Worm (Caenorhabditis elegans): Measurements from ENCODE around the gene M03F4.6.
A peak's percentile ranks its signal among the peaks of the same experiment; 100 is the strongest.

The M03F4.6 gene

ce11 chrX:4961681-4962656, 7.2 kb downstream of the M03F4.6 start (continued):
- TF ChIP-seq nhr-85 (tag) (peak; percentile 60), irx-1 (tag; optimal IDR thresholded peaks at IDR 0.05) (peak; percentile 39), ceh-63 (GFP tag; optimal IDR thresholded peaks at IDR 0.05) (peak; percentile 52), tlp-1 (tag; optimal IDR thresholded peaks at IDR 0.05) (no peak), pag-3 (tag; optimal IDR thresholded peaks at IDR 0.05; ENCODE audit: borderline replicate concordance, insufficient read depth) (no peak), egl-13 (tag; optimal IDR thresholded peaks at IDR 0.05) (peak; percentile 35), zag-1 (tag; optimal IDR thresholded peaks at IDR 0.05) (no peak), tbx-2 (tag; optimal IDR thresholded peaks at IDR 0.05) (peak; percentile 60), nhr-11 (tag; optimal IDR thresholded peaks at IDR 0.05) (peak; percentile 22), snu-23 (GFP tag; optimal IDR thresholded peaks at IDR 0.05) (peak; percentile 41), unc-86 (tag; optimal IDR thresholded peaks at IDR 0.05) (peak; percentile 43), nhr-76 (tag; optimal IDR thresholded peaks at IDR 0.05) (no peak)

DNA sequence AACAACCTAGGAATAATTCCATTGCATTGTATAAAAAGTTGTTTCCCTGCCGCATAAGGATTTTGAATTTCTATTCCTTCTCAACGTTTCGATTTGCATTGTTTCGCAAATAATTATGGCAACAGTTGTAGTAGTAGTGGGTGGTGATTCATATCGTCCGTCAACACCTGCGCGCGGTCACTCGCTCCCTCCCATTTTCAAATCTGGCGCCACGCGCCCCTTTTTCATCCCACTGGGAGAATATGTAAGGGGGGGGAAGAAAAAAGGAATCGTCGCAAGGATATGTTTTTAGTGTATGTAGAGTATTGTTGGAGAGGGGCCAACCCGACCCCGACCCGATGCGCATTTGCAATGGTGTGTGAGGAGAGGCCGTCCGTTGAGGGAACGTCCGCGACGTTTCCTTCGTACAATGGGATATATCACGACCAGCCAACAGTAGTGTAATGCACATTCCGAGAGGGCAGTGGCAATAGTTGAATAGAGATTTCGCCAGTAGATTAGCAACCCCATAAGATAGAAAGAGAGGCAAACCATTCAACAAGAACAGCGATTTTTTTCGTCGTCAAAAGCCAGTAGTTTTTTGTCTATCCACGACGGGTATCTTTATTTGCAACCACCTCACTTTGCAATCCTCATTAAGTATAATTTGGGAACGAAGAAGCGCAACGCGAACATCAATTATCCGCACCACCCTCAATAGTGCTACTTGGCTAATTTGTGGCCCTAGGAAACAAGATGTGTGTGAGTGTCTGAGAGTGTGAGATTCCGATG, 8.0 kb downstream of the M03F4.6 start:
- TF ChIP-seq rnt-1 (tag; optimal IDR thresholded peaks at IDR 0.05) (peak; percentile 5), zip-4 (GFP tag; optimal IDR thresholded peaks at IDR 0.05) (no peak), lin-14 (GFP tag; optimal IDR thresholded peaks at IDR 0.05) (peak; percentile 16), fkh-8 (tag; optimal IDR thresholded peaks at IDR 0.05) (no peak), nhr-77 (tag; optimal IDR thresholded peaks at IDR 0.05) (no peak), nhr-84 (tag; optimal IDR thresholded peaks at IDR 0.05) (no peak), blmp-1 (tag; optimal IDR thresholded peaks at IDR 0.05) (peak; percentile 14), lin-13 (GFP tag; optimal IDR thresholded peaks at IDR 0.05) (no peak), skn-1 (tag; optimal IDR thresholded peaks at IDR 0.05) (no peak), efl-1 (optimal IDR thresholded peaks at IDR 0.05) (no peak), efl-1 (GFP tag; optimal IDR thresholded peaks at IDR 0.05 in 1 of 2) (peak in 1 of 2 experiments; percentile 24), sptf-1 (tag; optimal IDR thresholded peaks at IDR 0.05) (no peak), nhr-85 (tag) (peak; percentile 78), irx-1 (tag; optimal IDR thresholded peaks at IDR 0.05) (no peak), vab-15 (tag; optimal IDR thresholded peaks at IDR 0.05) (no peak), fos-1 (tag; optimal IDR thresholded peaks at IDR 0.05) (no peak)

DNA sequence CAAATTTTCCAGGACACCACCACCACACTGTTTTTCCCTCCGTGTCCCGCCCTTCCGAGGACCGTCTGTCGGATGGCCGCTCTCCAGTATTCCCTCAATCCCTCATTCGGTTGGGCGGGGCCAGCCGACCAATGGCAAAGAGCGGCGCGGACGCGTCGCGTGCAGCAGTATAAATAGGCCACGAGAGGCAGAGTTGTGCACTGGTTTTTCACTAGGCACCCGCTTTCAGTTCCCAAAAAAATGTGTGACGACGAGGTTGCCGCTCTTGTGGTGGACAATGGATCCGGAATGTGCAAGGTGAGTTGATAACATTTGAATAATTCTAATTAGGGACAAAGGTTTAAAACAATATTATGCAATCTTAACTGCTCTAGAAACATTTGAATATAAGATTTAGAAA, 8.7 kb downstream of the M03F4.6 start, which contains the start of gene act-4:
Gene act-4, plus strand, starts transcription at position 200 of the 400 bp plus-strand sequence.
- TF ChIP-seq fkh-8 (tag; optimal IDR thresholded peaks at IDR 0.05) (peak; percentile 78), nhr-11 (tag; optimal IDR thresholded peaks at IDR 0.05) (no peak), mab-9 (GFP tag; IDR thresholded peaks at IDR 0.05) (no peak; the same call in 1 of the 2 replicates), efl-3 (GFP tag; optimal IDR thresholded peaks at IDR 0.05) (no peak), elt-3 (tag; optimal IDR thresholded peaks at IDR 0.05) (no peak), ceh-90 (tag; optimal IDR thresholded peaks at IDR 0.05) (no peak), mep-1 (tag; optimal IDR thresholded peaks at IDR 0.05) (peak; percentile 69), ces-1 (GFP tag; optimal IDR thresholded peaks at IDR 0.05) (no peak), unc-62 (GFP tag; optimal IDR thresholded peaks at IDR 0.05) (no peak), zag-1 (tag; optimal IDR thresholded peaks at IDR 0.05) (no peak), unc-98 (GFP tag; IDR thresholded peaks at IDR 0.05) (0 out of 2 replicates have a peak, but pooled peaks have one; percentile 15), nhr-71 (tag; optimal IDR thresholded peaks at IDR 0.05) (peak; percentile 82), irx-1 (tag; optimal IDR thresholded peaks at IDR 0.05) (peak; percentile 71), mef-2 (tag; optimal IDR thresholded peaks at IDR 0.05) (no peak), alr-1 (tag; optimal IDR thresholded peaks at IDR 0.05; ENCODE audit: borderline replicate concordance) (no peak), aly-2 (tag; optimal IDR thresholded peaks at IDR 0.05) (no peak), snu-23 (GFP tag; optimal IDR thresholded peaks at IDR 0.05) (peak; percentile 79), elt-2 (tag; optimal IDR thresholded peaks at IDR 0.05) (no peak), pqm-1 (tag; optimal IDR thresholded peaks at IDR 0.05) (no peak), pag-3 (tag; optimal IDR thresholded peaks at IDR 0.05; ENCODE audit: borderline replicate concordance, insufficient read depth) (no peak), mdl-1 (tag; optimal IDR thresholded peaks at IDR 0.05) (peak in 1 of 2 experiments; percentile 27), vab-15 (tag; optimal IDR thresholded peaks at IDR 0.05) (no peak), skn-1 (tag; optimal IDR thresholded peaks at IDR 0.05) (peak; percentile 27), fkh-4 (tag; optimal IDR thresholded peaks at IDR 0.05; ENCODE audit: borderline replicate concordance) (no peak), efl-1 (optimal IDR thresholded peaks at IDR 0.05) (peak; percentile 6 to 25), efl-1 (GFP tag; optimal IDR thresholded peaks at IDR 0.05 in 1 of 2) (peak in 1 of 2 experiments; percentile 31), nhr-77 (tag; optimal IDR thresholded peaks at IDR 0.05) (no peak), ztf-4 (tag; optimal IDR thresholded peaks at IDR 0.05) (peak; percentile 59), nhr-20 (tag; optimal IDR thresholded peaks at IDR 0.05) (peak; percentile 65), egl-13 (tag; optimal IDR thresholded peaks at IDR 0.05) (peak; percentile 7)
